Worm (Caenorhabditis elegans) whole organism, L3 larva: ENCODE measurements around the gene T04C12.9.
"Not testable (repeated sequence)": the region's sequence is repeated elsewhere in the genome, so short reads cannot be mapped to it uniquely, and the experiment has no call there.

Source experiments
- R02D3.7 ChIP-seq: fragments of 150-350 bp; optimal IDR thresholded peaks from 2 replicates; lab custom pipeline; 2014; ENCODE audit warnings: missing biosample characterization, missing genetic modification characterization
- ZK546.5 ChIP-seq: sonication (generic microtip); optimal IDR thresholded peaks from 2 replicates; lab custom pipeline; 2017; ENCODE audit warnings: missing biosample characterization, missing genetic modification characterization
- ama-1 ChIP-seq: fragments of 150-350 bp; optimal IDR thresholded peaks from 2 replicates; lab custom pipeline; 2018
- ceh-16 ChIP-seq: sonication (generic microtip); optimal IDR thresholded peaks from 2 replicates; lab custom pipeline; 2017; ENCODE audit warnings: missing biosample characterization, missing genetic modification characterization
- ceh-82 ChIP-seq: fragments of 150-350 bp; optimal IDR thresholded peaks from 2 replicates; lab custom pipeline; 2014; ENCODE audit warnings: missing biosample characterization, missing genetic modification characterization
- egl-27 ChIP-seq: sonication (generic microtip); optimal IDR thresholded peaks from 4 replicates; lab custom pipeline; 2017; ENCODE audit warnings: missing biosample characterization, missing genetic modification reagents, missing genetic modification characterization
- egl-5 ChIP-seq: fragments of 150-350 bp; optimal IDR thresholded peaks from 2 replicates; lab custom pipeline; 2017; ENCODE audit warnings: missing biosample characterization, missing genetic modification reagents, missing genetic modification characterization, inconsistent platforms
- elt-1 ChIP-seq: fragments of 150-350 bp; optimal IDR thresholded peaks from 2 replicates; lab custom pipeline; 2014; ENCODE audit warnings: missing biosample characterization, missing genetic modification characterization
- elt-2 ChIP-seq: sonication (generic microtip); optimal IDR thresholded peaks from 2 replicates; lab custom pipeline; 2016; ENCODE audit warnings: missing genetic modification reagents, mild to moderate bottlenecking, missing genetic modification characterization, missing compliant biosample characterization
- elt-3 ChIP-seq, 3 experiments: fragments of 150-350 bp in 1 of 3; sonication (generic microtip) in 2 of 3; optimal IDR thresholded peaks; 2 replicates in 2 of 3; 4 replicates in 1 of 3; lab custom pipeline; 2014 to 2017; ENCODE audit warnings: missing biosample characterization in 3 of 3, missing genetic modification characterization in 3 of 3
- eor-1 ChIP-seq, 2 experiments: fragments of 150-350 bp; optimal IDR thresholded peaks; 2 replicates each; lab custom pipeline; 2014 to 2018; ENCODE audit warnings: missing biosample characterization in 2 of 2, missing genetic modification characterization in 2 of 2
- fkh-10 ChIP-seq: sonication (generic microtip); optimal IDR thresholded peaks from 2 replicates; lab custom pipeline; 2017; ENCODE audit warnings: missing biosample characterization, missing genetic modification reagents, missing genetic modification characterization
- fkh-2 ChIP-seq: fragments of 150-350 bp; optimal IDR thresholded peaks from 2 replicates; lab custom pipeline; 2014; ENCODE audit warnings: missing biosample characterization, missing genetic modification reagents, missing genetic modification characterization
- fos-1 ChIP-seq: fragments of 150-350 bp; optimal IDR thresholded peaks from 2 replicates; lab custom pipeline; 2014; ENCODE audit warnings: missing biosample characterization, missing genetic modification characterization
- jun-1 ChIP-seq: fragments of 150-350 bp; optimal IDR thresholded peaks from 2 replicates; lab custom pipeline; 2014; ENCODE audit warnings: missing biosample characterization, missing genetic modification reagents, missing genetic modification characterization
- lin-15B ChIP-seq: fragments of 150-350 bp; optimal IDR thresholded peaks from 2 replicates; lab custom pipeline; 2014; ENCODE audit warnings: missing biosample characterization, missing genetic modification characterization
- lin-39 ChIP-seq: fragments of 150-350 bp; optimal IDR thresholded peaks from 2 replicates; lab custom pipeline; 2018; ENCODE audit warnings: missing biosample characterization, missing genetic modification reagents, missing genetic modification characterization
- lsy-12 ChIP-seq: sonication (generic microtip); optimal IDR thresholded peaks from 2 replicates; lab custom pipeline; 2016; ENCODE audit warnings: mild to moderate bottlenecking, missing genetic modification characterization, missing compliant biosample characterization
- mdl-1 ChIP-seq: fragments of 150-350 bp; optimal IDR thresholded peaks from 2 replicates; lab custom pipeline; 2014; ENCODE audit warnings: missing biosample characterization, missing genetic modification characterization
- nfya-1 ChIP-seq: sonication (generic microtip); optimal IDR thresholded peaks from 2 replicates; lab custom pipeline; 2017; ENCODE audit warnings: missing genetic modification characterization, mild to moderate bottlenecking, missing compliant biosample characterization, antibody characterized with exemption, moderate library complexity; ENCODE audit not compliant: insufficient read depth
- nhr-12 ChIP-seq: fragments of 150-350 bp; optimal IDR thresholded peaks from 2 replicates; lab custom pipeline; 2014; ENCODE audit warnings: missing biosample characterization, missing genetic modification characterization
- nhr-23 ChIP-seq: fragments of 150-350 bp; optimal IDR thresholded peaks from 2 replicates; lab custom pipeline; 2014; ENCODE audit warnings: missing biosample characterization, missing genetic modification reagents, missing genetic modification characterization
- nhr-237 ChIP-seq: fragments of 150-350 bp; optimal IDR thresholded peaks from 2 replicates; lab custom pipeline; 2014; ENCODE audit warnings: missing biosample characterization, missing genetic modification characterization
- nhr-25 ChIP-seq: sonication (generic microtip); optimal IDR thresholded peaks from 2 replicates; lab custom pipeline; 2017; ENCODE audit warnings: missing biosample characterization, missing genetic modification characterization
- nhr-77 ChIP-seq: fragments of 150-350 bp; optimal IDR thresholded peaks from 2 replicates; lab custom pipeline; 2014; ENCODE audit warnings: missing biosample characterization, missing genetic modification characterization
- pqm-1 ChIP-seq: fragments of 150-350 bp; optimal IDR thresholded peaks from 2 replicates; lab custom pipeline; 2017; ENCODE audit warnings: missing biosample characterization, missing genetic modification characterization, inconsistent platforms
- skn-1 ChIP-seq: fragments of 150-350 bp; optimal IDR thresholded peaks from 2 replicates; lab custom pipeline; 2014; ENCODE audit warnings: missing biosample characterization, missing genetic modification characterization
- snpc-4 ChIP-seq: fragments of 150-350 bp; optimal IDR thresholded peaks from 2 replicates; lab custom pipeline; 2014; ENCODE audit warnings: missing biosample characterization, missing genetic modification characterization
- tbx-2 ChIP-seq: sonication (generic microtip); optimal IDR thresholded peaks from 2 replicates; lab custom pipeline; 2016; ENCODE audit warnings: mild to moderate bottlenecking, missing genetic modification characterization, missing compliant biosample characterization
- unc-62 ChIP-seq: fragments of 150-350 bp; sonication (generic microtip); optimal IDR thresholded peaks from 4 replicates; lab custom pipeline; 2014; ENCODE audit warnings: missing biosample characterization, missing genetic modification reagents, missing genetic modification characterization
- zag-1 ChIP-seq: fragments of 150-350 bp; optimal IDR thresholded peaks from 2 replicates; lab custom pipeline; 2014; ENCODE audit warnings: missing biosample characterization, missing genetic modification characterization
- ztf-4 ChIP-seq: fragments of 150-350 bp; optimal IDR thresholded peaks from 2 replicates; lab custom pipeline; 2014; ENCODE audit warnings: missing biosample characterization, missing genetic modification characterization

T04C12.9 gene

DNA sequence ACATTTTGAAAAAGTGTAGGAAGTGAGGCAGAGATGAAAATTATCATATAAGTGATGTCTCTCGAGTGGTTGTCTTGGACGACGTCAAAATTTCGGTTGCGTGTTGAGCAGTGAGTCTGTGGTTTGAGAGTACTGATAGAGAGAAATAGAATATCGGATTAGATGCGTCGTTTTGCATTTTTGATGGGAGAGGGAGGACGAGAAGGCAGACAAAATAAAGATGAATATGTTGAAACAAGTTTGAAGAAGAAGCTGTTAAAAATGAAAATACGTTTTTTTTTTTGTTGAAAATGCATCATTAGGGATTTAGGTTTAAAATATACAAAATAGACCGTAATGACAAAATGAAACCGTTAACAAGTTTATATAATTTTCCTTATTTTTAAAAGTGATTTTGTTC lies at the start of gene T04C12.9:
TSS of gene T04C12.9 (minus strand) at position 101 of the 400 bp plus-strand sequence.
- TF ChIP-seq nfya-1 (no peak), snpc-4 (tag; lab: Kevin White, UChicago) (no peak), elt-1 (tag; lab: Kevin White, UChicago) (no peak), lin-39 (tag; lab: Kevin White, UChicago) (no peak), mdl-1 (tag; lab: Kevin White, UChicago) (no peak), elt-2 (tag; lab: Kevin White, UChicago) (no peak), nhr-77 (tag; lab: Kevin White, UChicago) (no peak), skn-1 (no peak), fos-1 (tag; lab: Kevin White, UChicago) (no peak), fkh-2 (no peak), eor-1 (tag; optimal IDR thresholded peaks at IDR 0.05; lab: Kevin White, UChicago) (no peak), fkh-10 (GFP tag; lab: Kevin White, UChicago) (no peak), zag-1 (tag; lab: Kevin White, UChicago) (no peak), elt-3 (tag; optimal IDR thresholded peaks at IDR 0.05; lab: Kevin White, UChicago) (no peak)
- TF ChIP-seq, all 47 proteins: peak for 0

DNA sequence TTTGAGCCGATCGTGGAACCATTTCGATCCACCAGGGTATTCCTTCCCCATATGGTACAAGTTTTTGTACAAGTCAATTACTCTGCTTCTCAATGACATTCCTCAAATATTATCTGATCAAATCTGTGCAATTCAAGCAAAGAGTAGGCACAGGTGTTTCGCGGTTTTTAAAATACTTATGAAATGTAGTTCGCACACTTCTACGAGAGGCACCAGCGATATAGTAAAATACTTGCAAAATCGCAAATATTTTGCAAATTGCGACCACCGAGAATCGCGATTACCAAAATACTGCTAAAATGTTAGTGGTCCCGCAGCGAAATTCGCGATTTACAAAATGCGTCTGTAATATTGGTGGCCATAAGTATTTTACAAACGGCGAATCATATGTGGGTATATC lies 46.6 kb upstream of the T04C12.9 start, which contains the start of gene Y42A5A.5:
TSS of gene Y42A5A.5 (minus strand) at position 101 of the 400 bp plus-strand sequence.
- not testable (repeated sequence) for TF ChIP-seq ztf-4 (tag; lab: Kevin White, UChicago); nhr-237 (tag; lab: Kevin White, UChicago); egl-5

DNA sequence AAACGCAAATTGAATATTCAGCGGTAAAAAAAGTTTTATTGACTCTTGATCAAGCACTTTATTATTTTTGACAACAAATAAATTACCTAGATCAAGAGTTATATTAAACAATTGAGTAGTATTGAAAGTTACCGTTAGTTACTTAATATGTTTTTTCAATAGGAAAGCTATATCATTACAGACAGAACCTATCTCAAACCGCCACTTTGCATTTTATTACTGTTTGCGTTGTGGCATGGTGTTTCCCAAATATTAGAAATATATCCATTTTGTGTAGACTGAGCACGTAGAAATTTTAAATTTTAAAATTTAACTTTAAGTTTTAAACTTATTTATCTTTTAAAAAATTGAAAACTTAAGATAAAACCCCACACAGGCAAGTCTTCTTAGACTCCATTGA lies 41.4 kb upstream of the T04C12.9 start:
- TF ChIP-seq tbx-2, result no peak
- TF ChIP-seq R02D3.7 (tag; lab: Kevin White, UChicago), result no peak
- no peak for TF ChIP-seq ceh-16 (tag; lab: Kevin White, UChicago)
- TF ChIP-seq mdl-1 (tag; lab: Kevin White, UChicago), result no peak
- no peak for TF ChIP-seq nhr-25 (tag; lab: Kevin White, UChicago)
- no peak for TF ChIP-seq ZK546.5 (tag; lab: Kevin White, UChicago)
- no peak for TF ChIP-seq ceh-82 (tag; lab: Kevin White, UChicago)

DNA sequence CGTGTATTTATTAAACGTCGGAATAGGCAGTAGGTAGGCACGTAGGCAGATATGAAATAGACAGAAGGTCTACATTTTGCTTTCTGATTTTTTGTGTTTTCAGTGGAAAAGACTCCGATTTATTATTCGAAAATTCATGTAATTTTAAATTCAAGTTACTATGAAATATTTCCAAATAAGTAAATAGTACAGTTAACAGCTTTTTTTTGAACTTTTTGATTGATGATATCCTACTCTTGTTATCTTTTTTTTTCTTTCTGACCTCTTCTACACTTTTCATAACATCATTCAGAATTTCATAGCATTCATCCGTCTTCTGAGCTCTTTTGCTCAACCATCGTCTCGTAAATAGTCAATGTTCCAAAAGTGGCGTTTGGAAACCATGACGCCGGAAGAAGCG lies 35.6 kb upstream of the T04C12.9 start, which contains the start of gene cdkl-1:
TSS of gene cdkl-1 (plus strand) at position 301 of the 400 bp plus-strand sequence.
- TF ChIP-seq lin-15B (tag; lab: Kevin White, UChicago), result no peak
- TF ChIP-seq elt-3 (tag; optimal IDR thresholded peaks at IDR 0.05; lab: Kevin White, UChicago), result no peak
- TF ChIP-seq fos-1 (tag; lab: Kevin White, UChicago), result no peak
- no peak for TF ChIP-seq ZK546.5 (tag; lab: Kevin White, UChicago)
- no peak for TF ChIP-seq ceh-82 (tag; lab: Kevin White, UChicago)
- TF ChIP-seq jun-1 (tag; lab: Kevin White, UChicago), result no peak
- TF ChIP-seq egl-5, result no peak
- no peak for TF ChIP-seq lsy-12 (tag; lab: Kevin White, UChicago)

DNA sequence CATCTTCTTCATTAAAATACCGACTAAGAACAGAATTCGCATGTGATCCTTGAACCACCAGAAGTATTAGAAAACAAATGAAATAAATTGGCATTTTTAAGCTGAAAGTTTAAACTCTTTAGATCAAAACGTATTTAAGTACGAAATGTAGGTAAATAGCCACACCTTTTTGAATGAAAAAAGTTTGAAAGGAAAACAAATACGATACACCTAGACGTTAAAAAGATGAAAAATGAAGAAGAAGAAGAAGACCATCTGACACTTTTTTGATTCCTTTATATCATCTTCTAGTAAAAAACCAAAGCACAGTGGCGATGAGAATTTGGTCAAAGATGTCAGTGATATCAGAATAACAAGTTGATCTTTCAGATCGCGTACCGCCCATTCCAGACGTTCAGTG lies 32.9 kb upstream of the T04C12.9 start, which contains the start of gene Y42A5A.3:
TSS of gene Y42A5A.3 (minus strand) at position 101 of the 400 bp plus-strand sequence.
- TF ChIP-seq elt-2 (tag; lab: Kevin White, UChicago), result no peak
- TF ChIP-seq skn-1, result no peak
- no peak for TF ChIP-seq nfya-1
- no peak for TF ChIP-seq unc-62
- no peak for TF ChIP-seq mdl-1 (tag; lab: Kevin White, UChicago)
- no peak for TF ChIP-seq ama-1
- TF ChIP-seq nhr-237 (tag; lab: Kevin White, UChicago), result no peak
- TF ChIP-seq, all 47 proteins: peak for 0

ce11 chrV:11094698-11095097 lies 31.7 kb upstream of the T04C12.9 start:
- TF ChIP-seq egl-27 (tag; lab: Kevin White, UChicago) (no peak), nhr-77 (tag; lab: Kevin White, UChicago) (no peak), nhr-23 (tag; lab: Kevin White, UChicago) (peak; percentile 2), fkh-2 (no peak), lsy-12 (tag; lab: Kevin White, UChicago) (no peak), jun-1 (tag; lab: Kevin White, UChicago) (peak; percentile 25), elt-1 (tag; lab: Kevin White, UChicago) (peak; percentile 35), nhr-12 (tag; lab: Kevin White, UChicago) (no peak), pqm-1 (tag; lab: Kevin White, UChicago) (no peak), nhr-25 (tag; lab: Kevin White, UChicago) (no peak), mdl-1 (tag; lab: Kevin White, UChicago) (no peak), ama-1 (no peak), snpc-4 (tag; lab: Kevin White, UChicago) (no peak)
